Worm (Caenorhabditis elegans) whole organism, mixed stage, embryonic: ENCODE measurements around the gene Y43F8C.17.

Experiments
- cnd-1 ChIP-seq: fragments of 200-800 bp; sonication (Bioruptor generic); optimal IDR thresholded peaks from 2 replicates; lab custom pipeline; 2018; ENCODE audit warnings: mild to moderate bottlenecking, missing genetic modification characterization, missing compliant biosample characterization
- elt-3 ChIP-seq: fragments of 150-350 bp; optimal IDR thresholded peaks from 2 replicates; lab custom pipeline; 2014; ENCODE audit warnings: missing biosample characterization, missing genetic modification characterization
- nhr-12 ChIP-seq: fragments of 150-350 bp; optimal IDR thresholded peaks from 2 replicates; lab custom pipeline; 2014; ENCODE audit warnings: missing biosample characterization, missing genetic modification characterization
- tbx-8 ChIP-seq: fragments of 200-800 bp; sonication (Bioruptor generic); optimal IDR thresholded peaks from 2 replicates; lab custom pipeline; 2018; ENCODE audit warnings: mild to moderate bottlenecking, missing genetic modification characterization, moderate library complexity, missing compliant biosample characterization
- unc-120 ChIP-seq: sonication (generic microtip); optimal IDR thresholded peaks from 2 replicates; lab custom pipeline; 2017; ENCODE audit warnings: missing genetic modification characterization, missing compliant biosample characterization; ENCODE audit not compliant: poor library complexity, severe bottlenecking
- unc-39 ChIP-seq: fragments of 150-350 bp; optimal IDR thresholded peaks from 2 replicates; lab custom pipeline; 2014; ENCODE audit warnings: missing biosample characterization, missing genetic modification characterization
- unc-62 ChIP-seq: fragments of 150-350 bp; optimal IDR thresholded peaks from 2 replicates; lab custom pipeline; 2014; ENCODE audit warnings: missing biosample characterization, missing genetic modification reagents, missing genetic modification characterization

ce11 chrV:19715419-19715818 lies 528 bp upstream of the Y43F8C.17 start, which contains the start of gene Y43F8C.16:
- TF ChIP-seq unc-120 (tag; lab: Kevin White, UChicago) (no peak), nhr-12 (no peak), cnd-1 (tag; lab: Kevin White, UChicago) (no peak), unc-39 (tag; lab: Kevin White, UChicago) (no peak), elt-3 (tag; lab: Kevin White, UChicago) (no peak), unc-62 (GFP tag; lab: Kevin White, UChicago) (no peak), tbx-8 (no peak)
